Fruit fly (Drosophila melanogaster): ENCODE results near the gene Madm.

The Madm gene

dm6 chr3R:5742278-5743196, at the start of gene Madm, which contains the start of gene Sym (continued):
- TF ChIP-seq gem (tag; optimal IDR thresholded peaks at IDR 0.05), result no peak
- TF ChIP-seq CG12299 (tag; optimal IDR thresholded peaks at IDR 0.05), result no peak
- no peak for TF ChIP-seq insv (GFP tag; optimal IDR thresholded peaks at IDR 0.05)
- peak; percentile 35 for TF ChIP-seq bcd (GFP tag; optimal IDR thresholded peaks at IDR 0.05)
- no peak for TF ChIP-seq CG10462 (GFP tag; optimal IDR thresholded peaks at IDR 0.05)
- TF ChIP-seq phol (tag; optimal IDR thresholded peaks at IDR 0.05), result peak; percentile 80
- TF ChIP-seq CG11723 (GFP tag; optimal IDR thresholded peaks at IDR 0.05), result no peak
- TF ChIP-seq BEAF-32 (GFP tag; optimal IDR thresholded peaks at IDR 0.05), result peak; percentile 95
- TF ChIP-seq CG31441 (GFP tag; IDR thresholded peaks at IDR 0.05), result no peak; the same call in 1 of the 2 replicates
- TF ChIP-seq ara (GFP tag; IDR thresholded peaks at IDR 0.05), result no peak
- peak; percentile 33 for TF ChIP-seq CG1602 (GFP tag; optimal IDR thresholded peaks at IDR 0.05)
- peak; percentile 88 for TF ChIP-seq hb (GFP tag; IDR thresholded peaks at IDR 0.05; ENCODE audit: partially characterized antibody)
- no peak for TF ChIP-seq Ssrp (tag; optimal IDR thresholded peaks at IDR 0.05)
- no peak for TF ChIP-seq C15 (GFP tag; IDR thresholded peaks at IDR 0.05)
- TF ChIP-seq Ptx1 (GFP tag; IDR thresholded peaks at IDR 0.05), result peak; percentile 40
- no peak for TF ChIP-seq NK7.1 (GFP tag; optimal IDR thresholded peaks at IDR 0.05)
- TF ChIP-seq CG7372 (GFP tag; IDR thresholded peaks at IDR 0.05), result no peak
- TF ChIP-seq dati (GFP tag; IDR thresholded peaks at IDR 0.05), result no peak
- peak; percentile 90 for TF ChIP-seq Scr (GFP tag; IDR thresholded peaks at IDR 0.05; ENCODE audit: partially characterized antibody)
- TF ChIP-seq Ets65A (GFP tag), result peak; percentile 97
- TF ChIP-seq fd3F (GFP tag; optimal IDR thresholded peaks at IDR 0.05), result no peak
- no peak for TF ChIP-seq seq (GFP tag; IDR thresholded peaks at IDR 0.05)
- no peak for TF ChIP-seq CG3838 (GFP tag; optimal IDR thresholded peaks at IDR 0.05)
- no peak for TF ChIP-seq CG4424 (GFP tag; optimal IDR thresholded peaks at IDR 0.05)
- no peak for TF ChIP-seq NC2α (GFP tag; optimal IDR thresholded peaks at IDR 0.05)
- TF ChIP-seq amos (GFP tag; IDR thresholded peaks at IDR 0.05; ENCODE audit: partially characterized antibody), result peak; percentile 76
- peak; percentile 1 for TF ChIP-seq CG16815 (GFP tag; optimal IDR thresholded peaks at IDR 0.05)
- TF ChIP-seq HmgZ (tag; optimal IDR thresholded peaks at IDR 0.05), result peak; percentile 58
- TF ChIP-seq CG1647 (GFP tag; optimal IDR thresholded peaks at IDR 0.05), result no peak
- no peak for TF ChIP-seq CG3726 (GFP tag; IDR thresholded peaks at IDR 0.05)
- peak; percentile 86 for TF ChIP-seq CG13287 (GFP tag; IDR thresholded peaks at IDR 0.05; ENCODE audit: partially characterized antibody)
- TF ChIP-seq CG4730 (GFP tag; IDR thresholded peaks at IDR 0.05), result no peak
- peak; percentile 83 for TF ChIP-seq Doc3 (GFP tag; IDR thresholded peaks at IDR 0.05; ENCODE audit: partially characterized antibody)
- TF ChIP-seq Myb (GFP tag; optimal IDR thresholded peaks at IDR 0.05), result peak; percentile 53
- no peak for TF ChIP-seq TFAM (GFP tag; optimal IDR thresholded peaks at IDR 0.05)
- no peak for TF ChIP-seq odd (GFP tag; optimal IDR thresholded peaks at IDR 0.05)
- TF ChIP-seq CG2120 (GFP tag; optimal IDR thresholded peaks at IDR 0.05), result peak; percentile 77
- TF ChIP-seq CG32772 (GFP tag; IDR thresholded peaks at IDR 0.05), result 0 out of 2 replicates have a peak, but pooled peaks have one; percentile 20
- no peak for TF ChIP-seq Fer2 (tag; optimal IDR thresholded peaks at IDR 0.05)
- peak; percentile 48 for TF ChIP-seq CG10274 (GFP tag; optimal IDR thresholded peaks at IDR 0.05)
- TF ChIP-seq bowl (GFP tag; IDR thresholded peaks at IDR 0.05), result no peak
- TF ChIP-seq CG4404 (GFP tag; IDR thresholded peaks at IDR 0.05), result no peak
- no peak for TF ChIP-seq Lhr (GFP tag; optimal IDR thresholded peaks at IDR 0.05)
- no peak for TF ChIP-seq tap (tag; optimal IDR thresholded peaks at IDR 0.05)
- TF ChIP-seq chinmo (GFP tag; IDR thresholded peaks at IDR 0.05; ENCODE audit: partially characterized antibody), result peak; percentile 72; the same call in 1 of the 4 replicates
- no peak for TF ChIP-seq Asciz (GFP tag; optimal IDR thresholded peaks at IDR 0.05)
- TF ChIP-seq Oaz (GFP tag; IDR thresholded peaks at IDR 0.05), result no peak
- TF ChIP-seq CG12236 (GFP tag; optimal IDR thresholded peaks at IDR 0.05), result no peak
- no peak for TF ChIP-seq Lpt (GFP tag; optimal IDR thresholded peaks at IDR 0.05)

Data from whole organism, embryonic.